Worm (Caenorhabditis elegans) whole organism, midembryonic: Measurements from ENCODE around the gene math-33.

Source experiments
- cog-1 ChIP-seq: sonication (generic microtip); optimal IDR thresholded peaks from 2 replicates; lab custom pipeline; 2016; ENCODE audit warnings: missing genetic modification characterization, missing compliant biosample characterization
- flt-1 ChIP-seq: fragments of 200-800 bp; sonication (Bioruptor generic); IDR thresholded peaks from 2 replicates; pipeline ENCODE4 v1.3.6; 2022; ENCODE audit warnings: missing genetic modification characterization, missing compliant biosample characterization
- klf-2 ChIP-seq: fragments of 200-800 bp; sonication (Bioruptor generic); conservative IDR thresholded peaks from 2 replicates; pipeline ENCODE4 v1.3.6; 2022; ENCODE audit warnings: missing genetic modification reagents, missing genetic modification characterization, missing compliant biosample characterization
- med-1 ChIP-seq: sonication (generic microtip); optimal IDR thresholded peaks from 2 replicates; lab custom pipeline; 2017; ENCODE audit warnings: missing genetic modification characterization, mild to moderate bottlenecking, missing compliant biosample characterization, antibody characterized with exemption, missing genetic modification reagents; ENCODE audit not compliant: insufficient read depth
- ref-1 ChIP-seq: fragments of 200-800 bp; sonication (Bioruptor generic); conservative IDR thresholded peaks from 2 replicates; pipeline ENCODE4 v1.3.6; 2022; ENCODE audit warnings: missing genetic modification reagents, missing genetic modification characterization, missing compliant biosample characterization
- tab-1 ChIP-seq: fragments of 200-800 bp; sonication (Bioruptor generic); IDR thresholded peaks from 2 replicates; pipeline ENCODE4 v1.3.6; 2022; ENCODE audit warnings: missing genetic modification characterization, missing compliant biosample characterization
- ztf-23 ChIP-seq: fragments of 200-800 bp; sonication (Bioruptor generic); IDR thresholded peaks from 2 replicates; pipeline ENCODE4 v1.3.6; 2022; ENCODE audit warnings: missing genetic modification reagents, missing genetic modification characterization, missing compliant biosample characterization
- ztf-29 ChIP-seq: fragments of 200-800 bp; sonication (Bioruptor generic); IDR thresholded peaks from 2 replicates; pipeline ENCODE4 v1.3.6; 2022; ENCODE audit warnings: missing genetic modification reagents, missing genetic modification characterization, missing compliant biosample characterization

DNA sequence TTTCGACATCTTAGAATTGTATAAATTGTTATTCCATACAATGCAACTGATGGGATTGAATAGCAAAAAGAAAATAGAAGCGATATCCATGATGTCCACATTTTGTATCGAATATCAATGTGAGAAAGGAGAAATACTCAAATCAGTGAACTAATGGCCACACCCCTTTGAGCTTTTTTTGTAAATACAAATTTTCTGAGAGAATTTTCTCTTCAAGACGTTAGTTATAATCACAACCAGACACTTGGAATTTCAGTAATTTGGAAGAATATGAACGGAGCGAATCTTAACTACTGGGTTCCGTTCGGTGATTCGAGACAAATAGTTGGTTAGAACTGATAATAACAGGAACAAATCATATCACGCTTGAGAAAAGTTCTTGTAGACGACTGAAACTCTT is 48.1 kb downstream of the math-33 start, which contains the start of gene srg-41:
- no peak for TF ChIP-seq flt-1 (GFP tag; lab: Robert Waterston, UW)
- no peak for TF ChIP-seq med-1 (GFP tag; lab: Kevin White, UChicago)
- no peak for TF ChIP-seq cog-1 (tag; lab: Kevin White, UChicago)
- no peak for TF ChIP-seq ref-1 (GFP tag; lab: Robert Waterston, UW)
- no peak for TF ChIP-seq klf-2 (GFP tag; lab: Robert Waterston, UW)
- no peak for TF ChIP-seq ztf-29 (GFP tag; lab: Robert Waterston, UW)
- TF ChIP-seq ztf-23 (GFP tag; lab: Robert Waterston, UW) = no peak
- no peak for TF ChIP-seq tab-1 (GFP tag; lab: Robert Waterston, UW)
